Fruit fly (Drosophila melanogaster): ENCODE results near the gene ppk22.
A peak's percentile ranks its signal among the peaks of the same experiment; 100 is the strongest.

The ppk22 gene

dm6 chr3R:24845952-24846848, 13.4 kb downstream of the ppk22 start:
- TF ChIP-seq CG32772 (GFP tag; IDR thresholded peaks at IDR 0.05) (0 out of 2 replicates have a peak, but pooled peaks have one; percentile 30), CG10147 (GFP tag; optimal IDR thresholded peaks at IDR 0.05) (no peak), sqz (GFP tag; optimal IDR thresholded peaks at IDR 0.05) (peak; percentile 80), kah (GFP tag; optimal IDR thresholded peaks at IDR 0.05) (no peak), gcm (GFP tag; optimal IDR thresholded peaks at IDR 0.05) (peak; percentile 76), CG8765 (GFP tag; IDR thresholded peaks at IDR 0.05) (no peak), CrebB (tag; optimal IDR thresholded peaks at IDR 0.05) (no peak), vvl (GFP tag; IDR thresholded peaks at IDR 0.05) (0 out of 2 replicates have a peak, but pooled peaks have one; percentile 19), CG7963 (GFP tag; IDR thresholded peaks at IDR 0.05; ENCODE audit: partially characterized antibody) (no peak), Usf (GFP tag; optimal IDR thresholded peaks at IDR 0.05) (no peak), CG4820 (GFP tag; optimal IDR thresholded peaks at IDR 0.05) (no peak), z (GFP tag; IDR thresholded peaks at IDR 0.05) (peak; percentile 64; the same call in 1 of the 3 replicates), sens (GFP tag) (peak; percentile 48), zfh2 (GFP tag; optimal IDR thresholded peaks at IDR 0.05) (no peak), sens-2 (GFP tag; IDR thresholded peaks at IDR 0.05) (no peak), Awh (GFP tag; IDR thresholded peaks at IDR 0.05) (peak; percentile 45; the same call in 1 of the 2 replicates), Nf-YA (GFP tag; IDR thresholded peaks at IDR 0.05) (no peak), ato (GFP tag; IDR thresholded peaks at IDR 0.05; ENCODE audit: partially characterized antibody) (no peak), CG1602 (GFP tag; optimal IDR thresholded peaks at IDR 0.05) (no peak), CG15479 (GFP tag; optimal IDR thresholded peaks at IDR 0.05) (peak; percentile 53), CG4328 (GFP tag; optimal IDR thresholded peaks at IDR 0.05) (no peak), pzg (GFP tag; optimal IDR thresholded peaks at IDR 0.05) (no peak), grn (GFP tag; optimal IDR thresholded peaks at IDR 0.05) (peak; percentile 61), zen (tag; optimal IDR thresholded peaks at IDR 0.05) (peak; percentile 84), CG3407 (GFP tag; optimal IDR thresholded peaks at IDR 0.05) (no peak)

DNA sequence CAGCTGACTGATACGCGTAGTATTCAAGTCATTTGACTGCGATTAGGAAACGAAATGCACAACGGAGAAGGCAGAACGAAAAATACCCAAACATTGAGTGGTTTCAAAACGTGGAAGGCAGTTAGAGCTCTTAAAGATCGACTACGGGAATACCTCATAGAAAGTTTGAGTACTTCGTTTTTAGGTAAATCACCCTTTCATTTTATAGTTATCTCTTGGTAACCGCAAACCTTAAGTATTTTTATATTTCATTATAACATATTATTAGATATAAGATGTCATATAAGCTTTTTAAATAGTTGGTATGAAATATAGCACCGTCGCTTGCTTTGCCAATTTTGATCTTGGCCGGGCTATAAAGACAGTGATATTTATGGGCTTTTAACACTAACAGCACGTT, 14.5 kb downstream of the ppk22 start:
- TF ChIP-seq D19A (tag; optimal IDR thresholded peaks at IDR 0.05) = peak; percentile 4
- no peak for TF ChIP-seq CG18011 (GFP tag; optimal IDR thresholded peaks at IDR 0.05)
- no peak for TF ChIP-seq CG6175 (GFP tag; IDR thresholded peaks at IDR 0.05)
- TF ChIP-seq CG3163 (GFP tag; optimal IDR thresholded peaks at IDR 0.05) = no peak
- TF ChIP-seq dmrt11E (tag; optimal IDR thresholded peaks at IDR 0.05) = peak; percentile 2
- TF ChIP-seq CG10959 (GFP tag; IDR thresholded peaks at IDR 0.05) = no peak
- no peak for TF ChIP-seq Doc2 (GFP tag; IDR thresholded peaks at IDR 0.05)
- TF ChIP-seq CG8478 (optimal IDR thresholded peaks at IDR 0.05) = no peak
- no peak for TF ChIP-seq CG14667 (GFP tag; IDR thresholded peaks at IDR 0.05)
- no peak for TF ChIP-seq CG2129 (GFP tag; IDR thresholded peaks at IDR 0.05; ENCODE audit: partially characterized antibody)
- no peak for TF ChIP-seq CG8290 (GFP tag; optimal IDR thresholded peaks at IDR 0.05)
- no peak for TF ChIP-seq CG8290 (tag; optimal IDR thresholded peaks at IDR 0.05)
- TF ChIP-seq D19B (GFP tag; optimal IDR thresholded peaks at IDR 0.05) = peak; percentile 37
- peak; percentile 30 for TF ChIP-seq gem (tag; optimal IDR thresholded peaks at IDR 0.05)
- TF ChIP-seq ind (GFP tag; optimal IDR thresholded peaks at IDR 0.05) = no peak
- peak; percentile 52 for TF ChIP-seq sens (GFP tag)
- no peak for TF ChIP-seq CG12942 (GFP tag; optimal IDR thresholded peaks at IDR 0.05)
